Fruit fly (Drosophila melanogaster) whole organism, embryonic: ENCODE results near the gene Gel.

Source experiments
- Antp ChIP-seq: fragments of 200-800 bp; sonication (Bioruptor generic); optimal IDR thresholded peaks from 3 replicates; lab custom pipeline; 2016; ENCODE audit warnings: missing biosample characterization, missing genetic modification characterization
- B-H1 ChIP-seq: fragments of 200-800 bp; sonication (Bioruptor generic); IDR thresholded peaks from 3 replicates; pipeline ENCODE4 v1.3.6; 2022; ENCODE audit warnings: missing biosample characterization, missing genetic modification characterization
- B-H2 ChIP-seq: fragments of 200-800 bp; sonication (Bioruptor generic); optimal IDR thresholded peaks from 2 replicates; lab custom pipeline; 2018; ENCODE audit warnings: missing biosample characterization, mild to moderate bottlenecking, missing genetic modification characterization
- BEAF-32 ChIP-seq: fragments of 200-800 bp; sonication (Bioruptor generic); optimal IDR thresholded peaks from 3 replicates; lab custom pipeline; 2017; ENCODE audit warnings: missing biosample characterization, missing genetic modification characterization, mild to moderate bottlenecking, moderate library complexity, missing genetic modification reagents
- Bgb ChIP-seq: fragments of 200-800 bp; sonication (Bioruptor generic); IDR thresholded peaks from 2 replicates; pipeline ENCODE4 v1.3.6; 2022; ENCODE audit warnings: missing biosample characterization, missing genetic modification characterization; ENCODE audit not compliant: partially characterized antibody
- Bteb2 ChIP-seq: fragments of 200-800 bp; sonication (Bioruptor generic); optimal IDR thresholded peaks from 2 replicates; lab custom pipeline; 2016; ENCODE audit warnings: missing biosample characterization, missing genetic modification characterization
- CG12219 ChIP-seq: fragments of 200-800 bp; sonication (Bioruptor generic); optimal IDR thresholded peaks from 3 replicates; lab custom pipeline; 2018; ENCODE audit warnings: missing biosample characterization, mild to moderate bottlenecking, missing genetic modification characterization
- CG14710 ChIP-seq: fragments of 200-800 bp; sonication (Bioruptor generic); optimal IDR thresholded peaks from 3 replicates; lab custom pipeline; 2019; ENCODE audit warnings: missing biosample characterization, mild to moderate bottlenecking, missing genetic modification characterization, moderate library complexity
- CG15269 ChIP-seq: fragments of 200-800 bp; sonication (Bioruptor generic); optimal IDR thresholded peaks from 2 replicates; lab custom pipeline; 2018; ENCODE audit warnings: missing biosample characterization, mild to moderate bottlenecking, missing genetic modification characterization, moderate library complexity
- CG16779 ChIP-seq: fragments of 200-800 bp; sonication (Bioruptor generic); IDR thresholded peaks from 2 replicates; pipeline ENCODE4 v1.3.6; 2022; ENCODE audit warnings: missing biosample characterization, missing genetic modification characterization
- CG17385 ChIP-seq: fragments of 200-800 bp; sonication (Bioruptor generic); optimal IDR thresholded peaks from 3 replicates; lab custom pipeline; 2018; ENCODE audit warnings: missing biosample characterization, mild to moderate bottlenecking, missing genetic modification characterization
- CG18011 ChIP-seq: fragments of 200-800 bp; sonication (Bioruptor generic); optimal IDR thresholded peaks from 2 replicates; lab custom pipeline; 2017; ENCODE audit warnings: missing biosample characterization, missing genetic modification characterization, mild to moderate bottlenecking, moderate library complexity, missing genotype
- CG3065 ChIP-seq: fragments of 200-800 bp; sonication (Bioruptor generic); optimal IDR thresholded peaks from 2 replicates; lab custom pipeline; 2016; ENCODE audit warnings: missing biosample characterization, missing genetic modification characterization
- CG34376 ChIP-seq: fragments of 200-800 bp; sonication (Bioruptor generic); optimal IDR thresholded peaks from 2 replicates; lab custom pipeline; 2018; ENCODE audit warnings: missing biosample characterization, mild to moderate bottlenecking, missing genetic modification characterization
- CG6254 ChIP-seq: fragments of 200-800 bp; sonication (Bioruptor generic); optimal IDR thresholded peaks from 3 replicates; lab custom pipeline; 2017; ENCODE audit warnings: mild to moderate bottlenecking, missing biosample characterization, missing genetic modification reagents, missing genetic modification characterization
- CG6683 ChIP-seq: fragments of 200-800 bp; sonication (Bioruptor generic); optimal IDR thresholded peaks from 2 replicates; lab custom pipeline; 2017; ENCODE audit warnings: missing biosample characterization, mild to moderate bottlenecking, missing genetic modification characterization, missing genetic modification reagents
- CG6765 ChIP-seq: fragments of 200-800 bp; sonication (Bioruptor generic); optimal IDR thresholded peaks from 3 replicates; lab custom pipeline; 2017; ENCODE audit warnings: missing biosample characterization, mild to moderate bottlenecking, missing genetic modification characterization
- CG6813 ChIP-seq: fragments of 200-800 bp; sonication (Bioruptor generic); optimal IDR thresholded peaks from 2 replicates; lab custom pipeline; 2017; ENCODE audit warnings: missing biosample characterization, missing genetic modification characterization, mild to moderate bottlenecking, moderate library complexity, missing genetic modification reagents
- CG7357 ChIP-seq: fragments of 200-800 bp; sonication (Bioruptor generic); IDR thresholded peaks from 3 replicates; pipeline ENCODE4 v1.3.6; 2022; ENCODE audit warnings: missing biosample characterization, missing genetic modification characterization
- CG7963 ChIP-seq: fragments of 200-800 bp; sonication (Bioruptor generic); IDR thresholded peaks from 3 replicates; pipeline ENCODE4 v1.3.6; 2022; ENCODE audit warnings: missing biosample characterization, missing genetic modification characterization; ENCODE audit not compliant: partially characterized antibody
- CG8089 ChIP-seq: fragments of 200-800 bp; sonication (Bioruptor generic); optimal IDR thresholded peaks from 3 replicates; lab custom pipeline; 2016; ENCODE audit warnings: missing biosample characterization, missing genetic modification characterization
- CG8478 ChIP-seq: fragments of >200 bp; optimal IDR thresholded peaks from 2 replicates; lab custom pipeline; 2018
- CG8944 ChIP-seq: fragments of 200-800 bp; sonication (Bioruptor generic); optimal IDR thresholded peaks from 3 replicates; lab custom pipeline; 2016; ENCODE audit warnings: missing biosample characterization, missing genetic modification characterization
- CG9215 ChIP-seq: fragments of 200-800 bp; sonication (Bioruptor generic); IDR thresholded peaks from 2 replicates; pipeline ENCODE4 v1.3.6; 2022; ENCODE audit warnings: missing biosample characterization, missing genetic modification characterization
- CTCF ChIP-seq: fragments of 200-800 bp; sonication (Bioruptor generic); optimal IDR thresholded peaks from 2 replicates; lab custom pipeline; 2017; ENCODE audit warnings: missing biosample characterization, mild to moderate bottlenecking, missing genetic modification characterization, moderate library complexity
- CkIIα-i1 ChIP-seq: fragments of 200-800 bp; sonication (Bioruptor generic); IDR thresholded peaks from 2 replicates; pipeline ENCODE4 v1.3.6; 2022; ENCODE audit warnings: missing biosample characterization, missing genetic modification characterization
- D19A ChIP-seq: fragments of 200-800 bp; optimal IDR thresholded peaks from 3 replicates; lab custom pipeline; 2019; ENCODE audit warnings: missing biosample characterization, mild to moderate bottlenecking, missing genetic modification characterization, moderate library complexity
- Dfd ChIP-seq, 2 experiments: fragments of >200 bp; optimal IDR thresholded peaks; 2 replicates each; lab custom pipeline; 2017; ENCODE audit warnings: missing biosample characterization in 2 of 2, missing genetic modification characterization in 2 of 2
- Ets65A ChIP-seq: fragments of 200-800 bp; sonication (Bioruptor generic); peaks from one replicate; lab custom pipeline; 2016; ENCODE audit warnings: missing biosample characterization, missing genetic modification characterization
- Hr3 ChIP-seq: fragments of 200-800 bp; sonication (Bioruptor generic); optimal IDR thresholded peaks from 3 replicates; lab custom pipeline; 2016; ENCODE audit warnings: missing biosample characterization, missing genetic modification characterization
- Jarid2 ChIP-seq: fragments of 200-800 bp; sonication (Bioruptor generic); optimal IDR thresholded peaks from 3 replicates; lab custom pipeline; 2017; ENCODE audit warnings: mild to moderate bottlenecking, missing biosample characterization, missing genetic modification reagents, missing genetic modification characterization
- Mes4 ChIP-seq: fragments of 200-800 bp; sonication (Bioruptor generic); optimal IDR thresholded peaks from 2 replicates; lab custom pipeline; 2016; ENCODE audit warnings: missing biosample characterization, missing genetic modification characterization
- Pdp1 ChIP-seq, 2 experiments: fragments of 200-800 bp; sonication (Bioruptor generic); optimal IDR thresholded peaks; 3 replicates each; lab custom pipeline; 2016; ENCODE audit warnings: missing biosample characterization in 2 of 2, missing genetic modification characterization in 2 of 2, mild to moderate bottlenecking in 1 of 2, moderate library complexity in 1 of 2
- Tbp ChIP-seq: fragments of >200 bp; optimal IDR thresholded peaks from 2 replicates; lab custom pipeline; 2018; ENCODE audit warnings: missing biosample characterization, missing genetic modification characterization
- Xrp1 ChIP-seq: fragments of 200-800 bp; sonication (Bioruptor generic); IDR thresholded peaks from 2 replicates; pipeline ENCODE4 v1.3.6; 2022; ENCODE audit warnings: missing biosample characterization, missing genetic modification characterization
- ase ChIP-seq: fragments of 200-800 bp; sonication (Bioruptor generic); IDR thresholded peaks from 3 replicates; pipeline ENCODE4 v1.3.6; 2022; ENCODE audit warnings: missing biosample characterization, missing genetic modification characterization
- cas ChIP-seq: fragments of 200-800 bp; sonication (Bioruptor generic); IDR thresholded peaks from 2 replicates; pipeline ENCODE4 v1.3.6; 2022; ENCODE audit warnings: missing biosample characterization, missing genetic modification characterization
- cwo ChIP-seq: fragments of 200-800 bp; sonication (Bioruptor generic); optimal IDR thresholded peaks from 3 replicates; lab custom pipeline; 2017; ENCODE audit warnings: missing biosample characterization, missing genetic modification characterization, mild to moderate bottlenecking, moderate library complexity, missing genetic modification reagents
- esg ChIP-seq: fragments of 200-800 bp; sonication (Bioruptor generic); conservative IDR thresholded peaks from 2 replicates; pipeline ENCODE4 v1.3.6; 2022; ENCODE audit warnings: missing biosample characterization, missing genetic modification characterization
- eve ChIP-seq, 2 experiments: fragments of >200 bp; optimal IDR thresholded peaks; 2 replicates each; lab custom pipeline; 2017; ENCODE audit warnings: missing biosample characterization in 2 of 2, missing genetic modification characterization in 2 of 2
- exex ChIP-seq: fragments of 200-800 bp; sonication (Bioruptor generic); optimal IDR thresholded peaks from 4 replicates; lab custom pipeline; 2018; ENCODE audit warnings: missing biosample characterization, mild to moderate bottlenecking, missing genetic modification characterization, moderate library complexity
- fd64A ChIP-seq: fragments of 200-800 bp; sonication (Bioruptor generic); optimal IDR thresholded peaks from 3 replicates; lab custom pipeline; 2018; ENCODE audit warnings: missing biosample characterization, mild to moderate bottlenecking, missing genetic modification characterization
- fd96Cb ChIP-seq: fragments of 200-800 bp; sonication (Bioruptor generic); optimal IDR thresholded peaks from 2 replicates; lab custom pipeline; 2018; ENCODE audit warnings: missing biosample characterization, mild to moderate bottlenecking, missing genetic modification characterization, moderate library complexity
- fu2 ChIP-seq: fragments of 200-800 bp; sonication (Bioruptor generic); optimal IDR thresholded peaks from 2 replicates; lab custom pipeline; 2016; ENCODE audit warnings: missing biosample characterization, missing genetic modification characterization
- gsb ChIP-seq: fragments of 200-800 bp; sonication (Bioruptor generic); IDR thresholded peaks from 2 replicates; pipeline ENCODE4 v1.3.6; 2022; ENCODE audit warnings: missing biosample characterization, missing genetic modification characterization
- lbe ChIP-seq: fragments of 200-800 bp; sonication (Bioruptor generic); optimal IDR thresholded peaks from 2 replicates; lab custom pipeline; 2016; ENCODE audit warnings: missing biosample characterization, mild to moderate bottlenecking, missing genetic modification characterization
- nerfin-1 ChIP-seq: fragments of 200-800 bp; sonication (Bioruptor generic); optimal IDR thresholded peaks from 3 replicates; lab custom pipeline; 2019; ENCODE audit warnings: missing biosample characterization, mild to moderate bottlenecking, missing genetic modification characterization, moderate library complexity
- otp ChIP-seq: fragments of 200-800 bp; sonication (Bioruptor generic); IDR thresholded peaks from 3 replicates; pipeline ENCODE4, ENCODE4 v1.3.6; 2022; ENCODE audit warnings: missing biosample characterization, missing genetic modification characterization
- pho ChIP-seq: fragments of 200-800 bp; sonication (Bioruptor generic); optimal IDR thresholded peaks from 2 replicates; lab custom pipeline; 2016; ENCODE audit warnings: missing biosample characterization, missing genetic modification characterization
- rib ChIP-seq: fragments of 200-800 bp; sonication (Bioruptor generic); IDR thresholded peaks from 2 replicates; pipeline ENCODE4 v1.3.6; 2022; ENCODE audit warnings: missing biosample characterization, missing genetic modification characterization
- slou ChIP-seq: fragments of 200-800 bp; sonication (Bioruptor generic); optimal IDR thresholded peaks from 3 replicates; lab custom pipeline; 2016; ENCODE audit warnings: missing biosample characterization, missing genetic modification characterization
- tll ChIP-seq, 2 experiments: fragments of 200-800 bp in 1 of 2; fragments of >200 bp in 1 of 2; sonication (Bioruptor generic) in 1 of 2; optimal IDR thresholded peaks; 2 replicates each; lab custom pipeline; 2017 to 2019; ENCODE audit warnings: missing biosample characterization in 2 of 2, missing genetic modification characterization in 2 of 2, mild to moderate bottlenecking in 1 of 2, moderate library complexity in 1 of 2
- toy ChIP-seq: fragments of 200-800 bp; sonication (Bioruptor generic); IDR thresholded peaks from 2 replicates; pipeline ENCODE4 v1.3.6; 2022; ENCODE audit warnings: missing biosample characterization, missing genetic modification characterization

The Gel gene

DNA sequence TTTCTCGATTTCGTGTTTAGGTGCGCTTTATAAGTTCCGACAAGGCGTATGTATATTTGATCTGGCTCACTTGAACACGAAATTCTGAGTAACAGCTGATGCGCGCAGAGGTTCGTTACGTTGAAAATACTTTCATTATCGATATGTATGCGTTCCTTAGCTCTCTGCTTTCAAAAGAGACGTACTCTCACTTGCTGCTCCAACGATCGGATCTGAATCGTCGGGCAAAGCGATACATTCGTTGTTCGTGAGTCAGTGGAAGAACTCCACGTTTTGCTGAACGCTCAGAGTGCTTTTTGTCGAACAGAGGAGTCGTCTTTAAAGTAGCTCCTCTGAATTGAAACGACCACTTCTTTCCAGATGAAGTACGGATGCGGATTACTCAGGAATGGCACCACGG, 38.0 kb upstream of the Gel start, which contains the start of gene beta-Man (continued):
- TF ChIP-seq Xrp1 (GFP tag; lab: Robert Waterston, UW) (no peak), tll (GFP tag; optimal IDR thresholded peaks at IDR 0.05; lab: Kevin White, UChicago) (no peak), D19A (tag; lab: Kevin White, UChicago) (peak; percentile 7), CG6813 (GFP tag; lab: Kevin White, UChicago) (no peak), fu2 (GFP tag; lab: Kevin White, UChicago) (no peak), Jarid2 (peak; percentile 60), B-H2 (GFP tag; lab: Kevin White, UChicago) (no peak), Ets65A (GFP tag; lab: Kevin White, UChicago) (no peak), CkIIα-i1 (GFP tag; lab: Robert Waterston, UW) (no peak), eve (GFP tag; optimal IDR thresholded peaks at IDR 0.05; lab: Kevin White, UChicago) (no peak), CG14710 (tag; lab: Kevin White, UChicago) (no peak), CG7357 (GFP tag; lab: Robert Waterston, UW) (no peak), Antp (GFP tag; lab: Kevin White, UChicago) (no peak), cwo (GFP tag; lab: Kevin White, UChicago) (no peak), CG6765 (GFP tag; lab: Kevin White, UChicago) (peak; percentile 19), nerfin-1 (tag; lab: Kevin White, UChicago) (no peak), CG7963 (GFP tag; lab: Robert Waterston, UW) (peak; percentile 55; the same call in 2 of the 3 replicates), Hr3 (GFP tag; lab: Kevin White, UChicago) (no peak), CG15269 (tag; lab: Kevin White, UChicago) (no peak), gsb (GFP tag; lab: Robert Waterston, UW) (no peak), cas (GFP tag; lab: Robert Waterston, UW) (no peak), rib (no peak), BEAF-32 (GFP tag; lab: Kevin White, UChicago) (peak; percentile 64), slou (GFP tag; lab: Kevin White, UChicago) (no peak), Dfd (GFP tag; optimal IDR thresholded peaks at IDR 0.05; lab: Kevin White, UChicago) (no peak), Bteb2 (no peak), fd96Cb (tag; lab: Kevin White, UChicago) (no peak), Pdp1 (GFP tag; optimal IDR thresholded peaks at IDR 0.05; lab: Kevin White, UChicago) (no peak), CG9215 (GFP tag; lab: Robert Waterston, UW) (no peak), fd64A (GFP tag; lab: Kevin White, UChicago) (no peak), B-H1 (no peak), lbe (GFP tag; lab: Kevin White, UChicago) (no peak), CG12219 (GFP tag; lab: Kevin White, UChicago) (no peak), CG8944 (GFP tag; lab: Kevin White, UChicago) (no peak), CG16779 (GFP tag; lab: Robert Waterston, UW) (no peak), CG3065 (GFP tag; lab: Kevin White, UChicago) (no peak), CG8478 (lab: Kevin White, UChicago) (no peak), CG18011 (GFP tag; lab: Kevin White, UChicago) (peak; percentile 94), CTCF (GFP tag; lab: Kevin White, UChicago) (no peak), CG34376 (GFP tag; lab: Kevin White, UChicago) (peak; percentile 56), pho (no peak), CG17385 (GFP tag; lab: Kevin White, UChicago) (no peak), exex (tag; lab: Kevin White, UChicago) (no peak), CG8089 (GFP tag; lab: Kevin White, UChicago) (no peak), Bgb (peak; percentile 61; the same call in 1 of the 2 replicates), Tbp (GFP tag; lab: Kevin White, UChicago) (no peak), ase (GFP tag; lab: Robert Waterston, UW) (no peak), CG6254 (GFP tag; lab: Kevin White, UChicago) (no peak), esg (GFP tag; lab: Robert Waterston, UW) (no peak), Mes4 (GFP tag; lab: Kevin White, UChicago) (no peak), toy (no peak), CG6683 (no peak), otp (GFP tag; lab: Robert Waterston, UW) (no peak)
